Fruit fly (Drosophila melanogaster) whole organism, embryonic: ENCODE measurements around the gene Myo95E.
A peak's percentile ranks its signal among the peaks of the same experiment; 100 is the strongest.

ENCODE experiments used
- Atf6 ChIP-seq: fragments of 200-800 bp; sonication (Bioruptor generic); IDR thresholded peaks from 2 replicates; pipeline ENCODE4 v1.3.6; 2022; ENCODE audit warnings: missing biosample characterization, missing genetic modification characterization
- Awh ChIP-seq: fragments of 200-800 bp; sonication (Bioruptor generic); IDR thresholded peaks from 2 replicates; pipeline ENCODE4, ENCODE4 v1.3.6; 2022; ENCODE audit warnings: missing biosample characterization, missing genetic modification characterization
- BtbVII ChIP-seq: fragments of 200-800 bp; sonication (Bioruptor generic); optimal IDR thresholded peaks from 3 replicates; lab custom pipeline; 2017; ENCODE audit warnings: missing biosample characterization, mild to moderate bottlenecking, missing genetic modification characterization
- CG10431 ChIP-seq: fragments of 200-800 bp; sonication (Bioruptor generic); optimal IDR thresholded peaks from 3 replicates; lab custom pipeline; 2018; ENCODE audit warnings: missing biosample characterization, mild to moderate bottlenecking, missing genetic modification characterization
- CG10462 ChIP-seq: fragments of 200-800 bp; sonication (Bioruptor generic); optimal IDR thresholded peaks from 2 replicates; lab custom pipeline; 2016; ENCODE audit warnings: missing biosample characterization, missing genetic modification characterization
- CG10543 ChIP-seq: fragments of 200-800 bp; sonication (Bioruptor generic); optimal IDR thresholded peaks from 3 replicates; lab custom pipeline; 2017; ENCODE audit warnings: missing biosample characterization, mild to moderate bottlenecking, missing genetic modification characterization, moderate library complexity
- CG11504 ChIP-seq: fragments of 200-800 bp; sonication (Bioruptor generic); optimal IDR thresholded peaks from 3 replicates; lab custom pipeline; 2019; ENCODE audit warnings: missing biosample characterization, mild to moderate bottlenecking, missing genetic modification characterization, moderate library complexity
- CG12942 ChIP-seq: fragments of 200-800 bp; sonication (Bioruptor generic); optimal IDR thresholded peaks from 3 replicates; lab custom pipeline; 2016; ENCODE audit warnings: missing biosample characterization, missing genetic modification characterization
- CG13123 ChIP-seq: fragments of 200-800 bp; sonication (Bioruptor generic); optimal IDR thresholded peaks from 2 replicates; lab custom pipeline; 2016; ENCODE audit warnings: missing biosample characterization, missing genetic modification characterization
- CG15269 ChIP-seq: fragments of 200-800 bp; sonication (Bioruptor generic); optimal IDR thresholded peaks from 2 replicates; lab custom pipeline; 2018; ENCODE audit warnings: missing biosample characterization, mild to moderate bottlenecking, missing genetic modification characterization, moderate library complexity
- CG15601 ChIP-seq: fragments of 200-800 bp; sonication (Bioruptor generic); optimal IDR thresholded peaks from 3 replicates; lab custom pipeline; 2019; ENCODE audit warnings: missing biosample characterization, mild to moderate bottlenecking, missing genetic modification characterization, moderate library complexity
- CG17829 ChIP-seq: fragments of 200-800 bp; optimal IDR thresholded peaks from 2 replicates; lab custom pipeline; 2019; ENCODE audit warnings: missing biosample characterization, mild to moderate bottlenecking, missing genetic modification characterization, moderate library complexity
- CG30020 ChIP-seq: fragments of 200-800 bp; optimal IDR thresholded peaks from 2 replicates; lab custom pipeline; 2019; ENCODE audit warnings: missing biosample characterization, mild to moderate bottlenecking, missing genetic modification characterization, moderate library complexity
- CG30403 ChIP-seq: fragments of 200-800 bp; sonication (Bioruptor generic); optimal IDR thresholded peaks from 3 replicates; lab custom pipeline; 2016; ENCODE audit warnings: missing biosample characterization, missing genetic modification characterization
- CG3281 ChIP-seq: fragments of 200-800 bp; sonication (Bioruptor generic); optimal IDR thresholded peaks from 3 replicates; lab custom pipeline; 2017; ENCODE audit warnings: missing biosample characterization, mild to moderate bottlenecking, missing genetic modification characterization
- CG3407 ChIP-seq: fragments of 200-800 bp; sonication (Bioruptor generic); optimal IDR thresholded peaks from 2 replicates; lab custom pipeline; 2018; ENCODE audit warnings: missing biosample characterization, mild to moderate bottlenecking, missing genetic modification characterization
- CG3726 ChIP-seq: fragments of 200-800 bp; sonication (Bioruptor generic); IDR thresholded peaks from 3 replicates; pipeline ENCODE4, ENCODE4 v1.3.6; 2022; ENCODE audit warnings: missing biosample characterization, missing genetic modification characterization
- CG5245 ChIP-seq: fragments of 200-800 bp; sonication (Bioruptor generic); optimal IDR thresholded peaks from 3 replicates; lab custom pipeline; 2016; ENCODE audit warnings: missing biosample characterization, missing genetic modification characterization
- CG7357 ChIP-seq: fragments of 200-800 bp; sonication (Bioruptor generic); IDR thresholded peaks from 3 replicates; pipeline ENCODE4 v1.3.6; 2022; ENCODE audit warnings: missing biosample characterization, missing genetic modification characterization
- CG7963 ChIP-seq: fragments of 200-800 bp; sonication (Bioruptor generic); IDR thresholded peaks from 3 replicates; pipeline ENCODE4 v1.3.6; 2022; ENCODE audit warnings: missing biosample characterization, missing genetic modification characterization; ENCODE audit not compliant: partially characterized antibody
- CG8359 ChIP-seq: fragments of 200-800 bp; sonication (Bioruptor generic); optimal IDR thresholded peaks from 2 replicates; lab custom pipeline; 2017; ENCODE audit warnings: missing biosample characterization, mild to moderate bottlenecking, missing genetic modification characterization, borderline replicate concordance
- CkIIα-i1 ChIP-seq: fragments of 200-800 bp; sonication (Bioruptor generic); IDR thresholded peaks from 2 replicates; pipeline ENCODE4 v1.3.6; 2022; ENCODE audit warnings: missing biosample characterization, missing genetic modification characterization
- D19A ChIP-seq: fragments of 200-800 bp; optimal IDR thresholded peaks from 3 replicates; lab custom pipeline; 2019; ENCODE audit warnings: missing biosample characterization, mild to moderate bottlenecking, missing genetic modification characterization, moderate library complexity
- Dfd ChIP-seq, 2 experiments: fragments of >200 bp; optimal IDR thresholded peaks; 2 replicates each; lab custom pipeline; 2017; ENCODE audit warnings: missing biosample characterization in 2 of 2, missing genetic modification characterization in 2 of 2
- ERR ChIP-seq: fragments of 200-800 bp; sonication (Bioruptor generic); optimal IDR thresholded peaks from 2 replicates; lab custom pipeline; 2016; ENCODE audit warnings: missing biosample characterization, missing genetic modification characterization
- Gug ChIP-seq: fragments of 200-800 bp; sonication (Bioruptor generic); IDR thresholded peaks from 4 replicates; pipeline ENCODE4 v1.3.6; 2022; ENCODE audit warnings: missing biosample characterization, missing genetic modification characterization
- Hey ChIP-seq: fragments of 200-800 bp; sonication (Bioruptor generic); optimal IDR thresholded peaks from 3 replicates; lab custom pipeline; 2018; ENCODE audit warnings: missing biosample characterization, mild to moderate bottlenecking, missing genetic modification characterization
- Hsf ChIP-seq: fragments of 200-800 bp; sonication (Bioruptor generic); optimal IDR thresholded peaks from 3 replicates; lab custom pipeline; 2016; ENCODE audit warnings: missing biosample characterization, missing genetic modification characterization
- Kr ChIP-seq: fragments of 200-800 bp; sonication (Bioruptor generic); optimal IDR thresholded peaks from 2 replicates; lab custom pipeline; 2017; ENCODE audit warnings: missing biosample characterization, mild to moderate bottlenecking, missing genetic modification characterization
- Mes4 ChIP-seq: fragments of 200-800 bp; sonication (Bioruptor generic); optimal IDR thresholded peaks from 2 replicates; lab custom pipeline; 2016; ENCODE audit warnings: missing biosample characterization, missing genetic modification characterization
- NK7.1 ChIP-seq: fragments of 200-800 bp; sonication (Bioruptor generic); optimal IDR thresholded peaks from 3 replicates; lab custom pipeline; 2016; ENCODE audit warnings: missing biosample characterization, missing genetic modification characterization
- Rfx ChIP-seq: fragments of 200-800 bp; sonication (Bioruptor generic); IDR thresholded peaks from 2 replicates; pipeline ENCODE4 v1.3.6; 2022; ENCODE audit warnings: missing biosample characterization, missing genetic modification characterization
- Taf1 ChIP-seq: fragments of 200-800 bp; sonication (Bioruptor generic); IDR thresholded peaks from 2 replicates; pipeline ENCODE4 v1.3.6; 2022; ENCODE audit warnings: missing biosample characterization, missing genetic modification characterization
- ac ChIP-seq: fragments of 200-800 bp; sonication (Bioruptor generic); optimal IDR thresholded peaks from 3 replicates; lab custom pipeline; 2017; ENCODE audit warnings: missing biosample characterization, mild to moderate bottlenecking, missing genetic modification characterization
- bbx ChIP-seq: fragments of 200-800 bp; sonication (Bioruptor generic); IDR thresholded peaks from 2 replicates; pipeline ENCODE4 v1.3.6; 2022; ENCODE audit warnings: missing biosample characterization, missing genetic modification characterization; ENCODE audit not compliant: partially characterized antibody
- cas ChIP-seq: fragments of 200-800 bp; sonication (Bioruptor generic); IDR thresholded peaks from 2 replicates; pipeline ENCODE4 v1.3.6; 2022; ENCODE audit warnings: missing biosample characterization, missing genetic modification characterization
- cg ChIP-seq: fragments of 200-800 bp; sonication (Bioruptor generic); optimal IDR thresholded peaks from 3 replicates; lab custom pipeline; 2019; ENCODE audit warnings: missing biosample characterization, mild to moderate bottlenecking, missing genetic modification characterization, moderate library complexity
- eyg ChIP-seq: fragments of 200-800 bp; sonication (Bioruptor generic); optimal IDR thresholded peaks from 3 replicates; lab custom pipeline; 2016; ENCODE audit warnings: missing biosample characterization, missing genetic modification characterization
- hkb ChIP-seq, 2 experiments: fragments of 200-800 bp in 1 of 2; fragments of >200 bp in 1 of 2; sonication (Bioruptor generic) in 1 of 2; IDR thresholded peaks in 1 of 2; optimal IDR thresholded peaks in 1 of 2; 2 replicates each; pipeline versions ENCODE4 v1.3.6 to Lab custom; 2017 to 2022; ENCODE audit warnings: missing biosample characterization in 1 of 2, missing genetic modification characterization in 1 of 2
- luna ChIP-seq: fragments of 200-800 bp; sonication (Bioruptor generic); optimal IDR thresholded peaks from 2 replicates; lab custom pipeline; 2016; ENCODE audit warnings: missing biosample characterization, missing genetic modification characterization
- mam ChIP-seq: fragments of 200-800 bp; sonication (Bioruptor generic); optimal IDR thresholded peaks from 3 replicates; lab custom pipeline; 2016; ENCODE audit warnings: missing biosample characterization, missing genetic modification characterization
- psq ChIP-seq: fragments of 200-800 bp; sonication (Bioruptor generic); optimal IDR thresholded peaks from 2 replicates; lab custom pipeline; 2017; ENCODE audit warnings: missing biosample characterization, missing genetic modification characterization
- pum ChIP-seq: fragments of 200-800 bp; sonication (Bioruptor generic); optimal IDR thresholded peaks from 2 replicates; lab custom pipeline; 2016; ENCODE audit warnings: missing biosample characterization, missing genetic modification characterization
- sc ChIP-seq, 3 experiments: fragments of >200 bp in 2 of 3; fragments of 200-800 bp in 1 of 3; sonication (Bioruptor generic) in 1 of 3; optimal IDR thresholded peaks; 2 replicates in 2 of 3; 3 replicates in 1 of 3; lab custom pipeline; 2017; ENCODE audit warnings: mild to moderate bottlenecking in 1 of 3, missing biosample characterization in 1 of 3, missing genetic modification characterization in 1 of 3, missing genetic modification reagents in 1 of 3
- shn ChIP-seq: fragments of 200-800 bp; sonication (Bioruptor generic); optimal IDR thresholded peaks from 3 replicates; lab custom pipeline; 2016; ENCODE audit warnings: missing biosample characterization, missing genetic modification characterization
- sisA ChIP-seq: fragments of 200-800 bp; sonication (Bioruptor generic); IDR thresholded peaks from 2 replicates; pipeline ENCODE4 v1.3.6; 2022; ENCODE audit warnings: missing biosample characterization, missing genetic modification characterization
- sug ChIP-seq: fragments of 200-800 bp; optimal IDR thresholded peaks from 2 replicates; lab custom pipeline; 2019; ENCODE audit warnings: missing biosample characterization, mild to moderate bottlenecking, missing genetic modification characterization, moderate library complexity
- tll ChIP-seq, 2 experiments: fragments of 200-800 bp in 1 of 2; fragments of >200 bp in 1 of 2; sonication (Bioruptor generic) in 1 of 2; optimal IDR thresholded peaks; 2 replicates each; lab custom pipeline; 2017 to 2019; ENCODE audit warnings: missing biosample characterization in 2 of 2, missing genetic modification characterization in 2 of 2, mild to moderate bottlenecking in 1 of 2, moderate library complexity in 1 of 2
- z ChIP-seq: fragments of 200-800 bp; sonication (Bioruptor generic); IDR thresholded peaks from 3 replicates; pipeline ENCODE4 v1.3.6; 2022; ENCODE audit warnings: missing biosample characterization, missing genetic modification characterization

Gene Myo95E

dm6 chr3R:24108902-24109389 lies 52.4 kb downstream of the Myo95E start, which contains the start of the genes eIF4EHP and CG18428 (continued):
- TF ChIP-seq CG13123 (GFP tag; lab: Kevin White, UChicago) (peak; percentile 97), mam (GFP tag; lab: Kevin White, UChicago) (peak; percentile 94), CG3281 (peak; percentile 100), luna (GFP tag; lab: Kevin White, UChicago) (peak; percentile 57), CG5245 (peak; percentile 96), CG12942 (peak; percentile 99), CkIIα-i1 (GFP tag; lab: Robert Waterston, UW) (peak; percentile 89; the same call in 1 of the 2 replicates), CG10462 (peak; percentile 97), cas (GFP tag; lab: Robert Waterston, UW) (no peak), CG8359 (GFP tag; lab: Kevin White, UChicago) (peak; percentile 94), CG10543 (GFP tag; lab: Kevin White, UChicago) (peak; percentile 100), CG7963 (GFP tag; lab: Robert Waterston, UW) (no peak), NK7.1 (GFP tag; lab: Kevin White, UChicago) (peak; percentile 56), z (GFP tag; lab: Robert Waterston, UW) (no peak), ac (GFP tag; lab: Kevin White, UChicago) (peak; percentile 96), Gug (GFP tag; lab: Robert Waterston, UW) (peak; percentile 96), pum (GFP tag; lab: Kevin White, UChicago) (peak; percentile 85), CG15601 (tag; lab: Kevin White, UChicago) (peak; percentile 99), psq (GFP tag; lab: Kevin White, UChicago) (peak; percentile 96), hkb (optimal IDR thresholded peaks at IDR 0.05; lab: Kevin White, UChicago) (no peak), hkb (GFP tag; IDR thresholded peaks at IDR 0.05; lab: Robert Waterston, UW) (no peak), Rfx (GFP tag; lab: Robert Waterston, UW) (no peak), Hsf (GFP tag; lab: Kevin White, UChicago) (peak; percentile 92), CG7357 (GFP tag; lab: Robert Waterston, UW) (peak; percentile 98), BtbVII (GFP tag; lab: Kevin White, UChicago) (peak; percentile 99), sisA (no peak), D19A (peak; percentile 99), shn (GFP tag; lab: Kevin White, UChicago) (peak; percentile 67), Dfd (GFP tag; optimal IDR thresholded peaks at IDR 0.05; lab: Kevin White, UChicago) (no peak), bbx (no peak), Awh (GFP tag; lab: Robert Waterston, UW) (no peak; the same call in none of the 2 replicates), Mes4 (GFP tag; lab: Kevin White, UChicago) (peak; percentile 62), CG3407 (peak; percentile 95), eyg (GFP tag; lab: Kevin White, UChicago) (peak; percentile 74), CG30020 (tag; lab: Kevin White, UChicago) (peak; percentile 95), sug (tag; lab: Kevin White, UChicago) (peak; percentile 99), CG30403 (GFP tag; lab: Kevin White, UChicago) (peak; percentile 99), cg (GFP tag; lab: Kevin White, UChicago) (peak; percentile 54), Hey (tag; lab: Kevin White, UChicago) (peak; percentile 90), Kr (GFP tag; lab: Kevin White, UChicago) (peak; percentile 70), ERR (GFP tag; lab: Kevin White, UChicago) (peak; percentile 77), sc (optimal IDR thresholded peaks at IDR 0.05; lab: Kevin White, UChicago) (no peak), sc (GFP tag; optimal IDR thresholded peaks at IDR 0.05; lab: Kevin White, UChicago) (peak; percentile 99), CG11504 (peak; percentile 99), Atf6 (GFP tag; lab: Robert Waterston, UW) (no peak), CG3726 (no peak; the same call in 2 of the 3 replicates), Taf1 (GFP tag; lab: Robert Waterston, UW) (no peak; the same call in 1 of the 2 replicates), CG10431 (GFP tag; lab: Kevin White, UChicago) (peak; percentile 98), CG15269 (tag; lab: Kevin White, UChicago) (peak; percentile 100), CG17829 (tag; lab: Kevin White, UChicago) (peak; percentile 100), tll (GFP tag; optimal IDR thresholded peaks at IDR 0.05; lab: Kevin White, UChicago) (peak in 1 of 2 experiments; percentile 55)
